Fruit fly (Drosophila melanogaster) whole organism, embryonic: ENCODE measurements around the gene CG44000.

ENCODE experiments used
- Atf-2 ChIP-seq: fragments of 200-800 bp; sonication (Bioruptor generic); optimal IDR thresholded peaks from 2 replicates; lab custom pipeline; 2016; ENCODE audit warnings: missing biosample characterization, missing genetic modification characterization
- CG11085 ChIP-seq: fragments of 200-800 bp; sonication (Bioruptor generic); IDR thresholded peaks from 2 replicates; pipeline ENCODE4 v1.3.6; 2022; ENCODE audit warnings: missing biosample characterization, missing genetic modification characterization
- CG11247 ChIP-seq: fragments of 200-800 bp; sonication (Bioruptor generic); IDR thresholded peaks from 2 replicates; pipeline ENCODE4 v1.3.6; 2022; ENCODE audit warnings: missing biosample characterization, missing genetic modification characterization
- CG14860 ChIP-seq: fragments of 200-800 bp; sonication (Bioruptor generic); IDR thresholded peaks from 3 replicates; pipeline ENCODE4 v1.3.6; 2022; ENCODE audit warnings: missing biosample characterization, missing genetic modification characterization; ENCODE audit not compliant: partially characterized antibody
- CG3163 ChIP-seq: fragments of 200-800 bp; sonication (Bioruptor generic); optimal IDR thresholded peaks from 3 replicates; lab custom pipeline; 2016; ENCODE audit warnings: missing biosample characterization, missing genetic modification characterization
- CG7357 ChIP-seq: fragments of 200-800 bp; sonication (Bioruptor generic); IDR thresholded peaks from 3 replicates; pipeline ENCODE4 v1.3.6; 2022; ENCODE audit warnings: missing biosample characterization, missing genetic modification characterization
- Ssrp ChIP-seq: fragments of 200-800 bp; sonication (Bioruptor generic); optimal IDR thresholded peaks from 2 replicates; lab custom pipeline; 2018; ENCODE audit warnings: missing biosample characterization, mild to moderate bottlenecking, missing genetic modification characterization, moderate library complexity
- emc ChIP-seq: fragments of 200-800 bp; sonication (Bioruptor generic); optimal IDR thresholded peaks from 2 replicates; lab custom pipeline; 2016; ENCODE audit warnings: missing biosample characterization, missing genetic modification characterization
- h ChIP-seq: fragments of >200 bp; optimal IDR thresholded peaks from 2 replicates; lab custom pipeline; 2017
- p53 ChIP-seq: fragments of 200-800 bp; sonication (Bioruptor generic); optimal IDR thresholded peaks from 2 replicates; lab custom pipeline; 2016; ENCODE audit warnings: missing biosample characterization, missing genetic modification characterization

- TF ChIP-seq CG3163 (GFP tag; lab: Kevin White, UChicago) (peak; percentile 11), p53 (GFP tag; lab: Kevin White, UChicago) (no peak), Atf-2 (GFP tag; lab: Kevin White, UChicago) (peak; percentile 62), CG11085 (GFP tag; lab: Robert Waterston, UW) (0 out of 2 replicates have a peak, but pooled peaks have one; percentile 7), CG14860 (no peak), emc (GFP tag; lab: Kevin White, UChicago) (peak; percentile 46), Ssrp (tag; lab: Kevin White, UChicago) (peak; percentile 73), CG7357 (GFP tag; lab: Robert Waterston, UW) (peak; percentile 23; the same call in 1 of the 3 replicates), CG11247 (GFP tag; lab: Robert Waterston, UW) (peak; percentile 31; the same call in 1 of the 2 replicates), h (lab: Kevin White, UChicago) (no peak)
These were observed 43.9 kb downstream of the CG44000 start for dm6 chr2L:5086905-5087522.
